Fruit fly (Drosophila melanogaster) whole organism, embryonic: ENCODE data around the gene L2HGDH.

Experiments used
- Abd-B ChIP-seq: fragments of 200-800 bp; sonication (Bioruptor generic); optimal IDR thresholded peaks from 2 replicates; lab custom pipeline; 2018; ENCODE audit warnings: missing biosample characterization, mild to moderate bottlenecking, missing genetic modification characterization, moderate library complexity
- Atf6 ChIP-seq: fragments of 200-800 bp; sonication (Bioruptor generic); IDR thresholded peaks from 2 replicates; pipeline ENCODE4 v1.3.6; 2022; ENCODE audit warnings: missing biosample characterization, missing genetic modification characterization
- B-H1 ChIP-seq: fragments of 200-800 bp; sonication (Bioruptor generic); IDR thresholded peaks from 3 replicates; pipeline ENCODE4 v1.3.6; 2022; ENCODE audit warnings: missing biosample characterization, missing genetic modification characterization
- CG10959 ChIP-seq: fragments of 200-800 bp; sonication (Bioruptor generic); IDR thresholded peaks from 2 replicates; pipeline ENCODE4 v1.3.6; 2022; ENCODE audit warnings: missing biosample characterization, missing genetic modification characterization
- CG11504 ChIP-seq: fragments of 200-800 bp; sonication (Bioruptor generic); optimal IDR thresholded peaks from 3 replicates; lab custom pipeline; 2019; ENCODE audit warnings: missing biosample characterization, mild to moderate bottlenecking, missing genetic modification characterization, moderate library complexity
- CG12071 ChIP-seq: fragments of 200-800 bp; sonication (Bioruptor generic); optimal IDR thresholded peaks from 3 replicates; lab custom pipeline; 2018; ENCODE audit warnings: missing biosample characterization, mild to moderate bottlenecking, missing genetic modification characterization
- CG12942 ChIP-seq: fragments of 200-800 bp; sonication (Bioruptor generic); optimal IDR thresholded peaks from 3 replicates; lab custom pipeline; 2016; ENCODE audit warnings: missing biosample characterization, missing genetic modification characterization
- CG13894 ChIP-seq: fragments of 200-800 bp; sonication (Bioruptor generic); optimal IDR thresholded peaks from 3 replicates; lab custom pipeline; 2018; ENCODE audit warnings: missing biosample characterization, mild to moderate bottlenecking, missing genetic modification characterization, moderate library complexity
- CG14050 ChIP-seq: fragments of 200-800 bp; sonication (Bioruptor generic); IDR thresholded peaks from 3 replicates; pipeline ENCODE4 v1.3.6; 2022; ENCODE audit warnings: missing biosample characterization, missing genetic modification characterization
- CG14441 ChIP-seq: fragments of 200-800 bp; sonication (Bioruptor generic); IDR thresholded peaks from 2 replicates; pipeline ENCODE4 v1.3.6; 2022; ENCODE audit warnings: missing biosample characterization, missing genetic modification characterization
- CG15601 ChIP-seq: fragments of 200-800 bp; sonication (Bioruptor generic); optimal IDR thresholded peaks from 3 replicates; lab custom pipeline; 2019; ENCODE audit warnings: missing biosample characterization, mild to moderate bottlenecking, missing genetic modification characterization, moderate library complexity
- CG15696 ChIP-seq: fragments of 200-800 bp; sonication (Bioruptor generic); optimal IDR thresholded peaks from 2 replicates; lab custom pipeline; 2019; ENCODE audit warnings: missing biosample characterization, mild to moderate bottlenecking, missing genetic modification characterization, moderate library complexity
- CG17361 ChIP-seq: fragments of 200-800 bp; sonication (Bioruptor generic); IDR thresholded peaks from 3 replicates; pipeline ENCODE4 v1.3.6; 2022; ENCODE audit warnings: missing biosample characterization, missing genetic modification characterization
- CG2129 ChIP-seq: fragments of 200-800 bp; sonication (Bioruptor generic); IDR thresholded peaks from 2 replicates; pipeline ENCODE4 v1.3.6; 2022; ENCODE audit warnings: missing biosample characterization, missing genetic modification characterization; ENCODE audit not compliant: partially characterized antibody
- CG30431 ChIP-seq: fragments of 200-800 bp; sonication (Bioruptor generic); optimal IDR thresholded peaks from 2 replicates; lab custom pipeline; 2017; ENCODE audit warnings: missing biosample characterization, missing genetic modification characterization
- CG3065 ChIP-seq: fragments of 200-800 bp; sonication (Bioruptor generic); optimal IDR thresholded peaks from 2 replicates; lab custom pipeline; 2016; ENCODE audit warnings: missing biosample characterization, missing genetic modification characterization
- CG4360 ChIP-seq: fragments of 200-800 bp; sonication (Bioruptor generic); IDR thresholded peaks from 2 replicates; pipeline ENCODE4 v1.3.6; 2022; ENCODE audit warnings: missing biosample characterization, missing genetic modification characterization
- CG7963 ChIP-seq: fragments of 200-800 bp; sonication (Bioruptor generic); IDR thresholded peaks from 3 replicates; pipeline ENCODE4 v1.3.6; 2022; ENCODE audit warnings: missing biosample characterization, missing genetic modification characterization; ENCODE audit not compliant: partially characterized antibody
- CG8478 ChIP-seq: fragments of >200 bp; optimal IDR thresholded peaks from 2 replicates; lab custom pipeline; 2018
- CHES-1-like ChIP-seq: fragments of 200-800 bp; sonication (Bioruptor generic); optimal IDR thresholded peaks from 2 replicates; lab custom pipeline; 2016; ENCODE audit warnings: missing biosample characterization, missing genetic modification characterization
- CrebB ChIP-seq: fragments of 200-800 bp; sonication (Bioruptor generic); optimal IDR thresholded peaks from 3 replicates; lab custom pipeline; 2018; ENCODE audit warnings: missing biosample characterization, mild to moderate bottlenecking, missing genetic modification characterization
- D19B ChIP-seq: fragments of 200-800 bp; sonication (Bioruptor generic); optimal IDR thresholded peaks from 2 replicates; lab custom pipeline; 2017; ENCODE audit warnings: missing biosample characterization, mild to moderate bottlenecking, missing genetic modification characterization
- Deaf1 ChIP-seq: fragments of 200-800 bp; optimal IDR thresholded peaks from 3 replicates; lab custom pipeline; 2019; ENCODE audit warnings: missing biosample characterization, mild to moderate bottlenecking, missing genetic modification characterization, moderate library complexity
- Dek ChIP-seq: fragments of 200-800 bp; sonication (Bioruptor generic); optimal IDR thresholded peaks from 3 replicates; lab custom pipeline; 2019; ENCODE audit warnings: missing biosample characterization, mild to moderate bottlenecking, missing genetic modification characterization, moderate library complexity
- H15 ChIP-seq: fragments of 200-800 bp; sonication (Bioruptor generic); IDR thresholded peaks from 3 replicates; pipeline ENCODE4 v1.3.6; 2022; ENCODE audit warnings: missing biosample characterization, missing genetic modification characterization
- Hr39 ChIP-seq: fragments of >200 bp; optimal IDR thresholded peaks from 2 replicates; lab custom pipeline; 2017
- NFAT ChIP-seq: fragments of 200-800 bp; sonication (Bioruptor generic); IDR thresholded peaks from 2 replicates; pipeline ENCODE4 v1.3.6; 2022; ENCODE audit warnings: missing biosample characterization, missing genetic modification characterization
- NK7.1 ChIP-seq: fragments of 200-800 bp; sonication (Bioruptor generic); optimal IDR thresholded peaks from 3 replicates; lab custom pipeline; 2016; ENCODE audit warnings: missing biosample characterization, missing genetic modification characterization
- Optix ChIP-seq: fragments of 200-800 bp; sonication (Bioruptor generic); IDR thresholded peaks from 3 replicates; pipeline ENCODE4 v1.3.6; 2022; ENCODE audit warnings: missing biosample characterization, missing genetic modification characterization
- Scr ChIP-seq: fragments of 200-800 bp; sonication (Bioruptor generic); IDR thresholded peaks from 2 replicates; pipeline ENCODE4 v1.3.6; 2022; ENCODE audit warnings: missing biosample characterization, missing genetic modification characterization; ENCODE audit not compliant: partially characterized antibody
- Sin3A ChIP-seq: fragments of >200 bp; optimal IDR thresholded peaks from 2 replicates; lab custom pipeline; 2018
- Spps ChIP-seq: fragments of 200-800 bp; sonication (Bioruptor generic); optimal IDR thresholded peaks from 2 replicates; lab custom pipeline; 2018; ENCODE audit warnings: missing biosample characterization, mild to moderate bottlenecking, missing genetic modification characterization
- Sry-δ ChIP-seq: fragments of 200-800 bp; sonication (Bioruptor generic); optimal IDR thresholded peaks from 2 replicates; lab custom pipeline; 2016; ENCODE audit warnings: missing biosample characterization, missing genetic modification characterization
- Ssrp ChIP-seq: fragments of 200-800 bp; sonication (Bioruptor generic); optimal IDR thresholded peaks from 2 replicates; lab custom pipeline; 2018; ENCODE audit warnings: missing biosample characterization, mild to moderate bottlenecking, missing genetic modification characterization, moderate library complexity
- ara ChIP-seq: fragments of 200-800 bp; sonication (Bioruptor generic); IDR thresholded peaks from 2 replicates; pipeline ENCODE4 v1.3.6; 2022; ENCODE audit warnings: missing biosample characterization, missing genetic modification characterization
- cas ChIP-seq: fragments of 200-800 bp; sonication (Bioruptor generic); IDR thresholded peaks from 2 replicates; pipeline ENCODE4 v1.3.6; 2022; ENCODE audit warnings: missing biosample characterization, missing genetic modification characterization
- cg ChIP-seq: fragments of 200-800 bp; sonication (Bioruptor generic); optimal IDR thresholded peaks from 3 replicates; lab custom pipeline; 2019; ENCODE audit warnings: missing biosample characterization, mild to moderate bottlenecking, missing genetic modification characterization, moderate library complexity
- gt ChIP-seq: fragments of 200-800 bp; sonication (Bioruptor generic); IDR thresholded peaks from 2 replicates; pipeline ENCODE4 v1.3.6; 2022; ENCODE audit warnings: missing biosample characterization, missing genetic modification characterization
- ham ChIP-seq: fragments of 200-800 bp; sonication (Bioruptor generic); IDR thresholded peaks from 2 replicates; pipeline ENCODE4 v1.3.6; 2022; ENCODE audit warnings: missing biosample characterization, missing genetic modification characterization
- jing ChIP-seq: fragments of 200-800 bp; sonication (Bioruptor generic); optimal IDR thresholded peaks from 2 replicates; lab custom pipeline; 2018; ENCODE audit warnings: missing biosample characterization, mild to moderate bottlenecking, missing genetic modification characterization
- mld ChIP-seq: fragments of 200-800 bp; sonication (Bioruptor generic); IDR thresholded peaks from 3 replicates; pipeline ENCODE4 v1.3.6; 2022; ENCODE audit warnings: missing biosample characterization, missing genetic modification characterization; ENCODE audit not compliant: partially characterized antibody
- nerfin-2 ChIP-seq: fragments of 200-800 bp; sonication (Bioruptor generic); IDR thresholded peaks from 2 replicates; pipeline ENCODE4 v1.3.6; 2022; ENCODE audit warnings: missing biosample characterization, missing genetic modification characterization; ENCODE audit not compliant: partially characterized antibody
- oc ChIP-seq: fragments of 200-800 bp; sonication (Bioruptor generic); optimal IDR thresholded peaks from 2 replicates; lab custom pipeline; 2018; ENCODE audit warnings: missing biosample characterization, mild to moderate bottlenecking, missing genetic modification characterization, moderate library complexity
- onecut ChIP-seq: fragments of 200-800 bp; sonication (Bioruptor generic); IDR thresholded peaks from 2 replicates; pipeline ENCODE4 v1.3.6; 2022; ENCODE audit warnings: missing biosample characterization, missing genetic modification characterization
- rib ChIP-seq: fragments of 200-800 bp; sonication (Bioruptor generic); IDR thresholded peaks from 2 replicates; pipeline ENCODE4 v1.3.6; 2022; ENCODE audit warnings: missing biosample characterization, missing genetic modification characterization
- sob ChIP-seq: fragments of 200-800 bp; sonication (Bioruptor generic); IDR thresholded peaks from 2 replicates; pipeline ENCODE4 v1.3.6; 2022; ENCODE audit warnings: missing biosample characterization, missing genetic modification characterization
- ssp ChIP-seq: fragments of 200-800 bp; sonication (Bioruptor generic); IDR thresholded peaks from 2 replicates; pipeline ENCODE4 v1.3.6; 2022; ENCODE audit warnings: missing biosample characterization, missing genetic modification characterization
- tgo ChIP-seq: fragments of 200-800 bp; sonication (Bioruptor generic); IDR thresholded peaks from 3 replicates; pipeline ENCODE4 v1.3.6; 2022; ENCODE audit warnings: missing biosample characterization, missing genetic modification characterization
- tna ChIP-seq: fragments of 200-800 bp; sonication (Bioruptor generic); IDR thresholded peaks from 2 replicates; pipeline ENCODE4 v1.3.6; 2022; ENCODE audit warnings: missing biosample characterization, missing genetic modification characterization; ENCODE audit not compliant: partially characterized antibody
- vnd ChIP-seq: fragments of 200-800 bp; sonication (Bioruptor generic); IDR thresholded peaks from 3 replicates; pipeline ENCODE4 v1.3.6; 2022; ENCODE audit warnings: missing biosample characterization, missing genetic modification characterization; ENCODE audit not compliant: partially characterized antibody
- wor ChIP-seq: fragments of 200-800 bp; sonication (Bioruptor generic); IDR thresholded peaks from 2 replicates; pipeline ENCODE4 v1.3.6; 2022; ENCODE audit warnings: missing biosample characterization, missing genetic modification characterization
- zf30C ChIP-seq: fragments of 200-800 bp; sonication (Bioruptor generic); optimal IDR thresholded peaks from 3 replicates; lab custom pipeline; 2018; ENCODE audit warnings: missing biosample characterization, mild to moderate bottlenecking, missing genetic modification characterization

L2HGDH gene

DNA sequence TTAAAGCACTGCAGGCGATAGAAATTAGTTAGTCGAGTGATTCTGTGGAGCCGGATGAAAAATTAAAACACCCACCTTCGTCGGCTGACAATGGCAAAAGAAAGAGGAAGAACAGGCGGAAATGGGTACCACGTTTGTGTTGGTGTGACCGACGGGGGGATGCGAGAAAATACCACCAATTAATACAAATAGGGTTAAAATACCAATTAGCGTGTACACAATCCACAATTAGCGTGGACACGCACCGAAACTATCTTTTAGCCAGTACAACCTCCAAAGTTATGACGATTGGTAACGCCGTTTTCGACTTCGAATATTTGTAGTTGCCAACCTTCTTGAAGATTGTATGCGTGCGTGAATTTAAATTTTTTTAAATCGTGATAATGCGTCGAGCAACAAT lies 34.9 kb upstream of the L2HGDH start, which contains the start of gene RpL30 (continued):
- peak; percentile 95 for TF ChIP-seq CG12071 (GFP tag; lab: Kevin White, UChicago)
- peak; percentile 75 for TF ChIP-seq oc (tag; lab: Kevin White, UChicago)
- TF ChIP-seq wor, result peak; percentile 43
- TF ChIP-seq cg (GFP tag; lab: Kevin White, UChicago), result no peak
- TF ChIP-seq ara (GFP tag; lab: Robert Waterston, UW), result peak; percentile 86
- TF ChIP-seq Abd-B, result peak; percentile 85
- peak; percentile 89 for TF ChIP-seq CG11504
- TF ChIP-seq Atf6 (GFP tag; lab: Robert Waterston, UW), result peak; percentile 91
- TF ChIP-seq vnd (GFP tag; lab: Robert Waterston, UW), result no peak
- TF ChIP-seq sob (GFP tag; lab: Robert Waterston, UW), result peak; percentile 93
- TF ChIP-seq NK7.1, result peak; percentile 90
- peak; percentile 81 for TF ChIP-seq tgo
- peak; percentile 87 for TF ChIP-seq H15 (GFP tag; lab: Robert Waterston, UW)
- TF ChIP-seq CG7963, result 0 out of 3 replicates have a peak, but pooled peaks have one; percentile 13
- TF ChIP-seq CG3065 (GFP tag; lab: Kevin White, UChicago), result peak; percentile 81
- peak; percentile 80 for TF ChIP-seq Optix (GFP tag; lab: Robert Waterston, UW)
- TF ChIP-seq CG14050 (GFP tag; lab: Robert Waterston, UW), result peak; percentile 82
- TF ChIP-seq B-H1, result peak; percentile 62; the same call in 1 of the 3 replicates
- peak; percentile 80 for TF ChIP-seq Spps
- peak; percentile 82 for TF ChIP-seq Sry-δ (GFP tag; lab: Kevin White, UChicago)
- TF ChIP-seq NFAT (GFP tag; lab: Robert Waterston, UW), result peak; percentile 86
- TF ChIP-seq zf30C (GFP tag; lab: Kevin White, UChicago), result peak; percentile 54
- TF ChIP-seq CG2129 (GFP tag; lab: Robert Waterston, UW), result no peak
- TF ChIP-seq CG12942 (GFP tag; lab: Kevin White, UChicago), result peak; percentile 84
- no peak for TF ChIP-seq tna (GFP tag; lab: Robert Waterston, UW)
- TF ChIP-seq CG13894, result peak; percentile 92
- peak; percentile 94 for TF ChIP-seq CG15601 (tag; lab: Kevin White, UChicago)
- TF ChIP-seq jing (GFP tag; lab: Kevin White, UChicago), result peak; percentile 66
- TF ChIP-seq onecut (GFP tag; lab: Robert Waterston, UW), result peak; percentile 91
- peak; percentile 96 for TF ChIP-seq CHES-1-like
- no peak for TF ChIP-seq Hr39
- TF ChIP-seq ssp, result peak; percentile 76
- TF ChIP-seq Deaf1 (tag; lab: Kevin White, UChicago), result peak; percentile 60
- peak; percentile 87 for TF ChIP-seq Dek (tag; lab: Kevin White, UChicago)
- peak; percentile 75 for TF ChIP-seq CG10959 (GFP tag; lab: Robert Waterston, UW)
- peak; percentile 55; the same call in 1 of the 2 replicates for TF ChIP-seq cas (GFP tag; lab: Robert Waterston, UW)
- TF ChIP-seq CG14441 (GFP tag; lab: Robert Waterston, UW), result peak; percentile 64
- peak; percentile 65 for TF ChIP-seq CG8478 (lab: Kevin White, UChicago)
- TF ChIP-seq CG30431 (GFP tag; lab: Kevin White, UChicago), result peak; percentile 79
- peak; percentile 59 for TF ChIP-seq CG15696
- TF ChIP-seq nerfin-2 (GFP tag; lab: Robert Waterston, UW), result no peak
- peak; percentile 95 for TF ChIP-seq CrebB (tag; lab: Kevin White, UChicago)
- no peak for TF ChIP-seq mld
- peak; percentile 42 for TF ChIP-seq D19B (GFP tag; lab: Kevin White, UChicago)
- peak; percentile 83; the same call in 1 of the 2 replicates for TF ChIP-seq ham (GFP tag; lab: Robert Waterston, UW)
- TF ChIP-seq CG4360 (GFP tag; lab: Robert Waterston, UW), result peak; percentile 70
- peak; percentile 65 for TF ChIP-seq Scr (GFP tag; lab: Robert Waterston, UW)
- TF ChIP-seq gt (GFP tag; lab: Robert Waterston, UW), result 0 out of 2 replicates have a peak, but pooled peaks have one; percentile 43
- TF ChIP-seq Sin3A (lab: Kevin White, UChicago), result peak; percentile 84
- peak; percentile 76 for TF ChIP-seq rib (GFP tag; lab: Robert Waterston, UW)
- TF ChIP-seq CG17361 (GFP tag; lab: Robert Waterston, UW), result peak; percentile 78
- peak; percentile 21 for TF ChIP-seq Ssrp (tag; lab: Kevin White, UChicago)
